Worm (Caenorhabditis elegans) whole organism, L3 larva: ENCODE data around the gene M162.5.

ENCODE experiments used
- ZK546.5 ChIP-seq: sonication (generic microtip); optimal IDR thresholded peaks from 2 replicates; lab custom pipeline; 2017; ENCODE audit warnings: missing biosample characterization, missing genetic modification characterization
- aly-2 ChIP-seq: fragments of 150-350 bp; optimal IDR thresholded peaks from 2 replicates; lab custom pipeline; 2014; ENCODE audit warnings: missing biosample characterization, missing genetic modification characterization
- daf-12 ChIP-seq: fragments of 150-350 bp; optimal IDR thresholded peaks from 2 replicates; lab custom pipeline; 2014; ENCODE audit warnings: missing biosample characterization, missing genetic modification reagents, missing genetic modification characterization
- egl-27 ChIP-seq: sonication (generic microtip); optimal IDR thresholded peaks from 4 replicates; lab custom pipeline; 2017; ENCODE audit warnings: missing biosample characterization, missing genetic modification reagents, missing genetic modification characterization
- fos-1 ChIP-seq: fragments of 150-350 bp; optimal IDR thresholded peaks from 2 replicates; lab custom pipeline; 2014; ENCODE audit warnings: missing biosample characterization, missing genetic modification characterization
- lin-15B ChIP-seq: fragments of 150-350 bp; optimal IDR thresholded peaks from 2 replicates; lab custom pipeline; 2014; ENCODE audit warnings: missing biosample characterization, missing genetic modification characterization
- mdl-1 ChIP-seq: fragments of 150-350 bp; optimal IDR thresholded peaks from 2 replicates; lab custom pipeline; 2014; ENCODE audit warnings: missing biosample characterization, missing genetic modification characterization
- mml-1 ChIP-seq: fragments of 150-350 bp; sonication (generic microtip); optimal IDR thresholded peaks from 3 replicates; lab custom pipeline; 2014; ENCODE audit warnings: missing biosample characterization, missing genetic modification characterization
- nhr-11 ChIP-seq: fragments of 150-350 bp; optimal IDR thresholded peaks from 2 replicates; lab custom pipeline; 2014; ENCODE audit warnings: missing biosample characterization, missing genetic modification characterization
- nhr-76 ChIP-seq: fragments of 150-350 bp; sonication (generic microtip); optimal IDR thresholded peaks from 5 replicates; lab custom pipeline; 2014; ENCODE audit warnings: missing biosample characterization, missing genetic modification characterization
- pqm-1 ChIP-seq: fragments of 150-350 bp; optimal IDR thresholded peaks from 2 replicates; lab custom pipeline; 2017; ENCODE audit warnings: missing biosample characterization, missing genetic modification characterization, inconsistent platforms

- TF ChIP-seq nhr-11 (no peak), aly-2 (tag; lab: Kevin White, UChicago) (no peak), fos-1 (tag; lab: Kevin White, UChicago) (no peak), egl-27 (tag; lab: Kevin White, UChicago) (no peak), ZK546.5 (tag; lab: Kevin White, UChicago) (no peak), pqm-1 (peak; percentile 82), lin-15B (tag; lab: Kevin White, UChicago) (no peak), nhr-76 (tag; lab: Kevin White, UChicago) (no peak), mml-1 (tag; lab: Kevin White, UChicago) (no peak), daf-12 (tag; lab: Kevin White, UChicago) (no peak), mdl-1 (tag; lab: Kevin White, UChicago) (no peak)
Observed at ce11 chrV:19755260-19755659, 5.6 kb upstream of the M162.5 start, which contains the start of gene clec-50.
